Fruit fly (Drosophila melanogaster) whole organism, wandering third instar larva: ENCODE results near the gene Or22c.

ENCODE experiments used
- Hnf4 ChIP-seq: fragments of 200-800 bp; sonication (Bioruptor generic); optimal IDR thresholded peaks from 2 replicates; lab custom pipeline; 2016; ENCODE audit warnings: missing biosample characterization, mild to moderate bottlenecking, missing genetic modification characterization
- br ChIP-seq: fragments of 200-800 bp; sonication (Bioruptor generic); optimal IDR thresholded peaks from 2 replicates; lab custom pipeline; 2016; ENCODE audit warnings: missing biosample characterization, missing genetic modification characterization
- pan ChIP-seq: fragments of >200 bp; optimal IDR thresholded peaks from 2 replicates; lab custom pipeline; 2017

DNA sequence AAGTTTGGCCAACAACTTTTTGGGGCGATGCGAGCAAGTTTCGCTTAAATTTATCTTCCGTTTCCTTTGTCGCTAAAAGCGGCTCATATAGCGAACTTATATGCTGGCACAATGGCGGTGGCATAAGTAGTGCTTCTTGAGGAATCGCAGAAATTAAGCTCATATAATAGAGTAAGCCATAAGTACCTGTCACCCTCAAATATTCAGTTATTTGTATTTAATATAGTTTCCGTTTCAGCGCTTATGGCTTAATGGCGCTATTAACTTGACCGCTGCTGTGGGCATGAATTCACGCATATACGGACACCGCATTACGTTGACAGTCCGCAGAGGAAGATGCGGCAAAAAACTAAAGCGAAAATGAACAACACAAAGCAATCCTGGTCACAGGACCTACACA lies 35.8 kb downstream of the Or22c start:
- no peak for TF ChIP-seq br (GFP tag; lab: Kevin White, UChicago)
- no peak for TF ChIP-seq pan (lab: Kevin White, UChicago)
- no peak for TF ChIP-seq Hnf4 (GFP tag; lab: Kevin White, UChicago)
